Fruit fly (Drosophila melanogaster) whole organism, embryonic: Measurements from ENCODE around the gene Tim8.
A peak's percentile ranks its signal among the peaks of the same experiment; 100 is the strongest.

ENCODE experiments used
- Adf1 ChIP-seq: fragments of 200-800 bp; sonication (Bioruptor generic); IDR thresholded peaks from 2 replicates; pipeline ENCODE4 v1.3.6; 2022; ENCODE audit warnings: missing biosample characterization, missing genetic modification characterization
- CG10274 ChIP-seq: fragments of 200-800 bp; sonication (Bioruptor generic); optimal IDR thresholded peaks from 3 replicates; lab custom pipeline; 2017; ENCODE audit warnings: missing biosample characterization, mild to moderate bottlenecking, missing genetic modification characterization
- CG10462 ChIP-seq: fragments of 200-800 bp; sonication (Bioruptor generic); optimal IDR thresholded peaks from 2 replicates; lab custom pipeline; 2016; ENCODE audit warnings: missing biosample characterization, missing genetic modification characterization
- CG10543 ChIP-seq: fragments of 200-800 bp; sonication (Bioruptor generic); optimal IDR thresholded peaks from 3 replicates; lab custom pipeline; 2017; ENCODE audit warnings: missing biosample characterization, mild to moderate bottlenecking, missing genetic modification characterization, moderate library complexity
- CG10654 ChIP-seq: fragments of 200-800 bp; sonication (Bioruptor generic); optimal IDR thresholded peaks from 2 replicates; lab custom pipeline; 2016; ENCODE audit warnings: missing biosample characterization, missing genetic modification characterization
- CG11093 ChIP-seq: fragments of 200-800 bp; sonication (Bioruptor generic); IDR thresholded peaks from 3 replicates; pipeline ENCODE4 v1.3.6; 2022; ENCODE audit warnings: missing biosample characterization, missing genetic modification characterization
- CG11504 ChIP-seq: fragments of 200-800 bp; sonication (Bioruptor generic); optimal IDR thresholded peaks from 3 replicates; lab custom pipeline; 2019; ENCODE audit warnings: missing biosample characterization, mild to moderate bottlenecking, missing genetic modification characterization, moderate library complexity
- CG12659 ChIP-seq: fragments of 200-800 bp; sonication (Bioruptor generic); optimal IDR thresholded peaks from 3 replicates; lab custom pipeline; 2017; ENCODE audit warnings: mild to moderate bottlenecking, missing biosample characterization, missing genetic modification reagents, missing genetic modification characterization
- CG12769 ChIP-seq: fragments of 200-800 bp; sonication (Bioruptor generic); optimal IDR thresholded peaks from 2 replicates; lab custom pipeline; 2019; ENCODE audit warnings: missing biosample characterization, mild to moderate bottlenecking, missing genetic modification characterization, moderate library complexity
- CG16813 ChIP-seq: fragments of 200-800 bp; sonication (Bioruptor generic); IDR thresholded peaks from 3 replicates; pipeline ENCODE4 v1.3.6; 2022; ENCODE audit warnings: missing biosample characterization, missing genetic modification characterization; ENCODE audit not compliant: partially characterized antibody
- CG2889 ChIP-seq: fragments of 200-800 bp; sonication (Bioruptor generic); IDR thresholded peaks from 3 replicates; pipeline ENCODE4 v1.3.6; 2022; ENCODE audit warnings: missing biosample characterization, missing genetic modification characterization
- CG31224 ChIP-seq: fragments of 200-800 bp; sonication (Bioruptor generic); IDR thresholded peaks from 2 replicates; pipeline ENCODE4 v1.3.6; 2022; ENCODE audit warnings: missing biosample characterization, missing genetic modification characterization
- CG31441 ChIP-seq: fragments of 200-800 bp; sonication (Bioruptor generic); IDR thresholded peaks from 2 replicates; pipeline ENCODE4 v1.3.6; 2022; ENCODE audit warnings: missing biosample characterization, missing genetic modification characterization
- CG34224 ChIP-seq: fragments of 200-800 bp; sonication (Bioruptor generic); IDR thresholded peaks from 3 replicates; pipeline ENCODE4 v1.3.6; 2022; ENCODE audit warnings: missing biosample characterization, missing genetic modification characterization; ENCODE audit not compliant: partially characterized antibody
- CG5245 ChIP-seq: fragments of 200-800 bp; sonication (Bioruptor generic); optimal IDR thresholded peaks from 3 replicates; lab custom pipeline; 2016; ENCODE audit warnings: missing biosample characterization, missing genetic modification characterization
- CG6175 ChIP-seq: fragments of 200-800 bp; sonication (Bioruptor generic); IDR thresholded peaks from 3 replicates; pipeline ENCODE4 v1.3.6; 2022; ENCODE audit warnings: missing biosample characterization, missing genetic modification characterization
- CG6765 ChIP-seq: fragments of 200-800 bp; sonication (Bioruptor generic); optimal IDR thresholded peaks from 3 replicates; lab custom pipeline; 2017; ENCODE audit warnings: missing biosample characterization, mild to moderate bottlenecking, missing genetic modification characterization
- CG7839 ChIP-seq: fragments of 200-800 bp; sonication (Bioruptor generic); optimal IDR thresholded peaks from 3 replicates; lab custom pipeline; 2018; ENCODE audit warnings: missing biosample characterization, mild to moderate bottlenecking, missing genetic modification characterization, moderate library complexity
- CG8388 ChIP-seq: fragments of 200-800 bp; sonication (Bioruptor generic); optimal IDR thresholded peaks from 2 replicates; lab custom pipeline; 2019; ENCODE audit warnings: missing biosample characterization, mild to moderate bottlenecking, missing genetic modification characterization, moderate library complexity
- CG8924 ChIP-seq: fragments of 200-800 bp; optimal IDR thresholded peaks from 3 replicates; lab custom pipeline; 2019; ENCODE audit warnings: missing biosample characterization, mild to moderate bottlenecking, missing genetic modification characterization, moderate library complexity
- CG9876 ChIP-seq: fragments of 200-800 bp; sonication (Bioruptor generic); optimal IDR thresholded peaks from 2 replicates; lab custom pipeline; 2016; ENCODE audit warnings: missing biosample characterization, missing genetic modification characterization
- Dad ChIP-seq: fragments of 200-800 bp; sonication (Bioruptor generic); optimal IDR thresholded peaks from 3 replicates; lab custom pipeline; 2016; ENCODE audit warnings: missing biosample characterization, missing genetic modification characterization
- Dip3 ChIP-seq: fragments of 200-800 bp; sonication (Bioruptor generic); optimal IDR thresholded peaks from 3 replicates; lab custom pipeline; 2016; ENCODE audit warnings: missing biosample characterization, missing genetic modification characterization
- MBD-R2 ChIP-seq: fragments of 200-800 bp; sonication (Bioruptor generic); IDR thresholded peaks from 2 replicates; pipeline ENCODE4 v1.3.6; 2022; ENCODE audit warnings: missing biosample characterization, missing genetic modification characterization
- Sin3A ChIP-seq: fragments of >200 bp; optimal IDR thresholded peaks from 2 replicates; lab custom pipeline; 2018
- Sry-δ ChIP-seq: fragments of 200-800 bp; sonication (Bioruptor generic); optimal IDR thresholded peaks from 2 replicates; lab custom pipeline; 2016; ENCODE audit warnings: missing biosample characterization, missing genetic modification characterization
- Ssrp ChIP-seq: fragments of 200-800 bp; sonication (Bioruptor generic); optimal IDR thresholded peaks from 2 replicates; lab custom pipeline; 2018; ENCODE audit warnings: missing biosample characterization, mild to moderate bottlenecking, missing genetic modification characterization, moderate library complexity
- cad ChIP-seq: fragments of >200 bp; optimal IDR thresholded peaks from 2 replicates; lab custom pipeline; 2017; ENCODE audit warnings: missing biosample characterization, missing genetic modification characterization
- disco-r ChIP-seq: fragments of 200-800 bp; sonication (Bioruptor generic); optimal IDR thresholded peaks from 2 replicates; lab custom pipeline; 2016; ENCODE audit warnings: missing biosample characterization, missing genetic modification characterization
- dpn ChIP-seq, 2 experiments: fragments of 200-800 bp; sonication (Bioruptor generic); optimal IDR thresholded peaks; 3 replicates each; lab custom pipeline; 2016; ENCODE audit warnings: missing biosample characterization in 2 of 2, missing genetic modification characterization in 2 of 2
- ewg ChIP-seq: fragments of 200-800 bp; sonication (Bioruptor generic); optimal IDR thresholded peaks from 3 replicates; lab custom pipeline; 2017; ENCODE audit warnings: mild to moderate bottlenecking, missing biosample characterization, missing genetic modification reagents, missing genetic modification characterization
- exex ChIP-seq: fragments of 200-800 bp; sonication (Bioruptor generic); optimal IDR thresholded peaks from 4 replicates; lab custom pipeline; 2018; ENCODE audit warnings: missing biosample characterization, mild to moderate bottlenecking, missing genetic modification characterization, moderate library complexity
- fd64A ChIP-seq: fragments of 200-800 bp; sonication (Bioruptor generic); optimal IDR thresholded peaks from 3 replicates; lab custom pipeline; 2018; ENCODE audit warnings: missing biosample characterization, mild to moderate bottlenecking, missing genetic modification characterization
- fd96Cb ChIP-seq: fragments of 200-800 bp; sonication (Bioruptor generic); optimal IDR thresholded peaks from 2 replicates; lab custom pipeline; 2018; ENCODE audit warnings: missing biosample characterization, mild to moderate bottlenecking, missing genetic modification characterization, moderate library complexity
- grn ChIP-seq: fragments of 200-800 bp; sonication (Bioruptor generic); optimal IDR thresholded peaks from 3 replicates; lab custom pipeline; 2017; ENCODE audit warnings: missing biosample characterization, missing genetic modification characterization
- gsb ChIP-seq: fragments of 200-800 bp; sonication (Bioruptor generic); IDR thresholded peaks from 2 replicates; pipeline ENCODE4 v1.3.6; 2022; ENCODE audit warnings: missing biosample characterization, missing genetic modification characterization
- ind ChIP-seq: fragments of 200-800 bp; sonication (Bioruptor generic); optimal IDR thresholded peaks from 3 replicates; lab custom pipeline; 2016; ENCODE audit warnings: missing biosample characterization, missing genetic modification characterization
- insv ChIP-seq, 2 experiments: fragments of 200-800 bp; sonication (Bioruptor generic); optimal IDR thresholded peaks; 3 replicates each; lab custom pipeline; 2016 to 2018; ENCODE audit warnings: missing biosample characterization in 2 of 2, missing genetic modification characterization in 2 of 2
- jing ChIP-seq: fragments of 200-800 bp; sonication (Bioruptor generic); optimal IDR thresholded peaks from 2 replicates; lab custom pipeline; 2018; ENCODE audit warnings: missing biosample characterization, mild to moderate bottlenecking, missing genetic modification characterization
- nerfin-2 ChIP-seq: fragments of 200-800 bp; sonication (Bioruptor generic); IDR thresholded peaks from 2 replicates; pipeline ENCODE4 v1.3.6; 2022; ENCODE audit warnings: missing biosample characterization, missing genetic modification characterization; ENCODE audit not compliant: partially characterized antibody
- org-1 ChIP-seq: fragments of 200-800 bp; sonication (Bioruptor generic); optimal IDR thresholded peaks from 2 replicates; lab custom pipeline; 2017; ENCODE audit warnings: missing biosample characterization, missing genetic modification characterization
- prd ChIP-seq, 3 experiments: fragments of >200 bp in 2 of 3; fragments of 200-800 bp in 1 of 3; sonication (Bioruptor generic) in 1 of 3; optimal IDR thresholded peaks in 2 of 3; IDR thresholded peaks in 1 of 3; 2 replicates in 2 of 3; 3 replicates in 1 of 3; pipeline versions ENCODE4 v1.3.6 to Lab custom; 2017 to 2022; ENCODE audit warnings: missing biosample characterization in 1 of 3, missing genetic modification characterization in 1 of 3
- row ChIP-seq: fragments of 200-800 bp; sonication (Bioruptor generic); IDR thresholded peaks from 3 replicates; pipeline ENCODE4 v1.3.6; 2022; ENCODE audit warnings: missing biosample characterization, missing genetic modification characterization
- sim ChIP-seq: fragments of 200-800 bp; sonication (Bioruptor generic); IDR thresholded peaks from 2 replicates; pipeline ENCODE4 v1.3.6; 2022; ENCODE audit warnings: missing biosample characterization, missing genetic modification characterization
- sima ChIP-seq: fragments of 200-800 bp; sonication (Bioruptor generic); optimal IDR thresholded peaks from 2 replicates; lab custom pipeline; 2016; ENCODE audit warnings: missing biosample characterization, missing genetic modification characterization
- slp2 ChIP-seq: fragments of 200-800 bp; sonication (Bioruptor generic); optimal IDR thresholded peaks from 2 replicates; lab custom pipeline; 2016; ENCODE audit warnings: missing biosample characterization, missing genetic modification characterization
- sr ChIP-seq: fragments of 200-800 bp; sonication (Bioruptor generic); IDR thresholded peaks from 3 replicates; pipeline ENCODE4 v1.3.6; 2022; ENCODE audit warnings: missing biosample characterization, missing genetic modification characterization
- trem ChIP-seq: fragments of 200-800 bp; optimal IDR thresholded peaks from 3 replicates; lab custom pipeline; 2019; ENCODE audit warnings: missing biosample characterization, mild to moderate bottlenecking, missing genetic modification characterization, moderate library complexity
- trh ChIP-seq: fragments of 200-800 bp; sonication (Bioruptor generic); optimal IDR thresholded peaks from 2 replicates; lab custom pipeline; 2016; ENCODE audit warnings: missing biosample characterization, missing genetic modification characterization
- unpg ChIP-seq: fragments of 200-800 bp; sonication (Bioruptor generic); optimal IDR thresholded peaks from 3 replicates; lab custom pipeline; 2018; ENCODE audit warnings: missing biosample characterization, mild to moderate bottlenecking, missing genetic modification characterization, moderate library complexity
- zen2 ChIP-seq: fragments of 200-800 bp; sonication (Bioruptor generic); IDR thresholded peaks from 3 replicates; pipeline ENCODE4 v1.3.6; 2022; ENCODE audit warnings: missing biosample characterization, missing genetic modification characterization; ENCODE audit not compliant: partially characterized antibody

Tim8 gene

DNA sequence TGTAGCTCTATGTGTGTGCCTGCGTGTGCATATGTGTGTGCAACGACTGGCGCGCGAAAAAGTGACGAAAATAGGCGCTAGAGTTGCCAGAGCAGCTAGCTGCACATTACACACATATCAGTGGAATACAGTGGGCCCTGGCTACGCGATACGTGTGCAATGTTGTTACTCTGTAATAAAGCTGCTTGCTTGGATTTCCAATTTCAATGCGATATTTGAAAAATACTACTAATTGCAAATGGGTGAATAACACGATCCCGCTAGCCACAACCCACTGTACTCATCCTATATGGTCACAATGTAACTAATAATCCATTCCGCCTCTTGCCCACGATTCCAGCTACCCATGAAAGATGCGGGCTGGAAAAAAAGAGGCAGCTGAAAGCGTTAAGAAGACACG is 16.9 kb upstream of the Tim8 start (continued):
- TF ChIP-seq CG31441 (GFP tag; lab: Robert Waterston, UW) = peak; percentile 86
- peak; percentile 85 for TF ChIP-seq CG10274 (GFP tag; lab: Kevin White, UChicago)
- peak; percentile 88 for TF ChIP-seq disco-r (GFP tag; lab: Kevin White, UChicago)
- TF ChIP-seq jing = peak; percentile 91
- TF ChIP-seq MBD-R2 = peak; percentile 87
- TF ChIP-seq CG10462 = peak; percentile 88
- TF ChIP-seq gsb (GFP tag; lab: Robert Waterston, UW) = peak; percentile 92
- peak; percentile 92 for TF ChIP-seq CG11504 (tag; lab: Kevin White, UChicago)
- TF ChIP-seq grn = peak; percentile 34
- TF ChIP-seq sr = peak; percentile 87
- peak; percentile 83; the same call in 2 of the 3 replicates for TF ChIP-seq CG6175 (GFP tag; lab: Robert Waterston, UW)
- peak; percentile 47 for TF ChIP-seq Adf1
- TF ChIP-seq CG9876 (GFP tag; lab: Kevin White, UChicago) = peak; percentile 93
- peak; percentile 80 for TF ChIP-seq trh
- peak; percentile 78 for TF ChIP-seq CG6765 (GFP tag; lab: Kevin White, UChicago)
- TF ChIP-seq CG16813 (GFP tag; lab: Robert Waterston, UW) = no peak
- TF ChIP-seq CG12659 (GFP tag; lab: Kevin White, UChicago) = peak; percentile 94
- TF ChIP-seq CG8924 = peak; percentile 88
- TF ChIP-seq ewg (GFP tag; lab: Kevin White, UChicago) = peak; percentile 86
- peak; percentile 96 for TF ChIP-seq row
- TF ChIP-seq CG10543 = peak; percentile 91
- peak; percentile 86 for TF ChIP-seq CG2889
- TF ChIP-seq ind = peak; percentile 97
- peak; percentile 93 for TF ChIP-seq Dip3
- no peak for TF ChIP-seq cad (GFP tag; lab: Kevin White, UChicago)
- peak; percentile 92 for TF ChIP-seq Dad
- no peak for TF ChIP-seq exex (tag; lab: Kevin White, UChicago)
- TF ChIP-seq org-1 (GFP tag; lab: Kevin White, UChicago) = peak; percentile 93
- TF ChIP-seq CG10654 (GFP tag; lab: Kevin White, UChicago) = peak; percentile 93
- peak; percentile 81 for TF ChIP-seq sima (GFP tag; lab: Kevin White, UChicago)
- peak; percentile 81 for TF ChIP-seq fd64A (GFP tag; lab: Kevin White, UChicago)
- TF ChIP-seq Sry-δ = peak; percentile 41
- TF ChIP-seq prd (optimal IDR thresholded peaks at IDR 0.05; lab: Kevin White, UChicago) = no peak
- TF ChIP-seq prd (GFP tag; IDR thresholded peaks at IDR 0.05; lab: Robert Waterston, UW) = peak; percentile 97
- peak; percentile 89 for TF ChIP-seq Ssrp
- peak; percentile 85 for TF ChIP-seq slp2 (GFP tag; lab: Kevin White, UChicago)
- no peak for TF ChIP-seq CG34224
- TF ChIP-seq CG11093 (GFP tag; lab: Robert Waterston, UW) = peak; percentile 94
- no peak for TF ChIP-seq nerfin-2 (GFP tag; lab: Robert Waterston, UW)
- no peak for TF ChIP-seq zen2 (GFP tag; lab: Robert Waterston, UW)
- TF ChIP-seq fd96Cb (tag; lab: Kevin White, UChicago) = peak; percentile 91
- TF ChIP-seq dpn (GFP tag; optimal IDR thresholded peaks at IDR 0.05; lab: Kevin White, UChicago) = peak; percentile 94 to 97
- TF ChIP-seq CG31224 = peak; percentile 85
- peak; percentile 94 for TF ChIP-seq CG7839 (tag; lab: Kevin White, UChicago)
- TF ChIP-seq CG12769 (tag; lab: Kevin White, UChicago) = peak; percentile 97
- peak; percentile 95 for TF ChIP-seq unpg (GFP tag; lab: Kevin White, UChicago)
- TF ChIP-seq Sin3A = no peak
- TF ChIP-seq CG8388 (GFP tag; lab: Kevin White, UChicago) = peak; percentile 87
- peak; percentile 83 for TF ChIP-seq sim (GFP tag; lab: Robert Waterston, UW)
- peak; percentile 91 for TF ChIP-seq CG5245 (GFP tag; lab: Kevin White, UChicago)
- peak; percentile 56 for TF ChIP-seq trem (tag; lab: Kevin White, UChicago)
- TF ChIP-seq insv (GFP tag; optimal IDR thresholded peaks at IDR 0.05; lab: Kevin White, UChicago) = peak in 1 of 2 experiments; percentile 12
